Worm (Caenorhabditis elegans) whole organism, late embryonic: Measurements from ENCODE around the gene F44E2.4.
A peak's percentile ranks its signal among the peaks of the same experiment; 100 is the strongest.

Experiments
- C08G9.2 ChIP-seq: sonication (generic microtip); optimal IDR thresholded peaks from 2 replicates; lab custom pipeline; 2016; ENCODE audit warnings: mild to moderate bottlenecking, missing genetic modification characterization, moderate library complexity, missing compliant biosample characterization
- F13H6.1 ChIP-seq: sonication (generic microtip); optimal IDR thresholded peaks from 2 replicates; lab custom pipeline; 2016; ENCODE audit warnings: missing genetic modification characterization, missing compliant biosample characterization
- K02D7.2 ChIP-seq: sonication (generic microtip); optimal IDR thresholded peaks from 2 replicates; lab custom pipeline; 2017; ENCODE audit warnings: mild to moderate bottlenecking, missing genetic modification characterization, missing compliant biosample characterization
- T23F11.4 ChIP-seq: fragments of 200-800 bp; sonication (Bioruptor generic); optimal IDR thresholded peaks from 2 replicates; lab custom pipeline; 2018; ENCODE audit warnings: mild to moderate bottlenecking, missing genetic modification characterization, missing compliant biosample characterization
- Y22D7AL.16 ChIP-seq: sonication (generic microtip); optimal IDR thresholded peaks from 2 replicates; lab custom pipeline; 2016; ENCODE audit warnings: missing genetic modification characterization, missing compliant biosample characterization
- ceh-14 ChIP-seq: sonication (generic microtip); optimal IDR thresholded peaks from 2 replicates; lab custom pipeline; 2016; ENCODE audit warnings: missing genotype, missing genetic modification characterization, missing compliant biosample characterization
- ceh-19 ChIP-seq: fragments of 200-800 bp; sonication (Bioruptor generic); optimal IDR thresholded peaks from 2 replicates; lab custom pipeline; 2018; ENCODE audit warnings: mild to moderate bottlenecking, missing genetic modification characterization, missing compliant biosample characterization
- ceh-2 ChIP-seq: sonication (generic microtip); optimal IDR thresholded peaks from 2 replicates; lab custom pipeline; 2016; ENCODE audit warnings: missing genotype, missing genetic modification characterization, missing compliant biosample characterization
- ceh-24 ChIP-seq: sonication (generic microtip); optimal IDR thresholded peaks from 2 replicates; lab custom pipeline; 2016; ENCODE audit warnings: mild to moderate bottlenecking, missing genetic modification characterization, missing compliant biosample characterization
- ceh-30 ChIP-seq: fragments of 150-350 bp; optimal IDR thresholded peaks from 2 replicates; lab custom pipeline; 2014; ENCODE audit warnings: missing biosample characterization, missing genetic modification characterization
- ceh-31 ChIP-seq: sonication (generic microtip); optimal IDR thresholded peaks from 2 replicates; lab custom pipeline; 2016; ENCODE audit warnings: missing genetic modification characterization, missing compliant biosample characterization
- ceh-34 ChIP-seq: sonication (generic microtip); optimal IDR thresholded peaks from 2 replicates; lab custom pipeline; 2016; ENCODE audit warnings: mild to moderate bottlenecking, missing genetic modification characterization, missing compliant biosample characterization
- ceh-45 ChIP-seq: fragments of 200-800 bp; sonication (Bioruptor generic); IDR thresholded peaks from 2 replicates; pipeline ENCODE4 v1.3.6; 2022; ENCODE audit warnings: missing genetic modification reagents, missing genetic modification characterization, missing compliant biosample characterization
- ceh-48 ChIP-seq: sonication (generic microtip); optimal IDR thresholded peaks from 2 replicates; lab custom pipeline; 2016; ENCODE audit warnings: missing genetic modification characterization, inconsistent platforms, missing compliant biosample characterization
- ceh-6 ChIP-seq: fragments of 200-800 bp; sonication (Bioruptor generic); optimal IDR thresholded peaks from 2 replicates; lab custom pipeline; 2018; ENCODE audit warnings: mild to moderate bottlenecking, missing genetic modification characterization, missing compliant biosample characterization
- che-1 ChIP-seq: sonication (generic microtip); optimal IDR thresholded peaks from 2 replicates; lab custom pipeline; 2016; ENCODE audit warnings: mild to moderate bottlenecking, missing genetic modification characterization, missing compliant biosample characterization
- dmd-4 ChIP-seq: sonication (generic microtip); optimal IDR thresholded peaks from 2 replicates; lab custom pipeline; 2016; ENCODE audit warnings: borderline replicate concordance, missing genetic modification characterization, missing compliant biosample characterization
- dve-1 ChIP-seq: sonication (generic microtip); optimal IDR thresholded peaks from 2 replicates; lab custom pipeline; 2017; ENCODE audit warnings: antibody characterized with exemption, mild to moderate bottlenecking, missing genetic modification characterization, missing compliant biosample characterization
- elt-2 ChIP-seq: sonication (generic microtip); optimal IDR thresholded peaks from 2 replicates; lab custom pipeline; 2016; ENCODE audit warnings: missing genetic modification reagents, missing genetic modification characterization, missing compliant biosample characterization
- elt-4 ChIP-seq: sonication (generic microtip); optimal IDR thresholded peaks from 2 replicates; lab custom pipeline; 2016; ENCODE audit warnings: missing genetic modification characterization, missing compliant biosample characterization
- ets-4 ChIP-seq: sonication (generic microtip); optimal IDR thresholded peaks from 2 replicates; lab custom pipeline; 2016; ENCODE audit warnings: missing genetic modification characterization, missing compliant biosample characterization
- fax-1 ChIP-seq: sonication (generic microtip); optimal IDR thresholded peaks from 2 replicates; lab custom pipeline; 2016; ENCODE audit warnings: missing genotype, missing genetic modification characterization, missing compliant biosample characterization
- fkh-10 ChIP-seq: fragments of 150-350 bp; optimal IDR thresholded peaks from 2 replicates; lab custom pipeline; 2014; ENCODE audit warnings: missing biosample characterization, missing genetic modification reagents, missing genetic modification characterization
- gmeb-2 ChIP-seq: sonication (generic microtip); optimal IDR thresholded peaks from 2 replicates; lab custom pipeline; 2016; ENCODE audit warnings: missing genetic modification characterization, inconsistent platforms, missing compliant biosample characterization
- hlh-13 ChIP-seq: fragments of 200-800 bp; sonication (Bioruptor generic); optimal IDR thresholded peaks from 2 replicates; lab custom pipeline; 2018; ENCODE audit warnings: mild to moderate bottlenecking, missing genetic modification characterization, missing compliant biosample characterization
- hlh-30 ChIP-seq: sonication (generic microtip); optimal IDR thresholded peaks from 2 replicates; lab custom pipeline; 2017; ENCODE audit warnings: antibody characterized with exemption, missing genetic modification characterization, missing compliant biosample characterization; ENCODE audit not compliant: insufficient read depth
- hlh-6 ChIP-seq: sonication (generic microtip); optimal IDR thresholded peaks from 2 replicates; lab custom pipeline; 2016; ENCODE audit warnings: missing genotype, missing genetic modification characterization, missing compliant biosample characterization
- hlh-8 ChIP-seq: sonication (generic microtip); optimal IDR thresholded peaks from 2 replicates; lab custom pipeline; 2016; ENCODE audit warnings: missing genotype, missing genetic modification characterization, missing compliant biosample characterization
- lim-6 ChIP-seq: sonication (generic microtip); optimal IDR thresholded peaks from 2 replicates; lab custom pipeline; 2016; ENCODE audit warnings: missing genetic modification characterization, missing compliant biosample characterization
- lin-11 ChIP-seq: fragments of 200-800 bp; sonication (Bioruptor generic); optimal IDR thresholded peaks from 2 replicates; lab custom pipeline; 2018; ENCODE audit warnings: mild to moderate bottlenecking, missing genetic modification characterization, missing compliant biosample characterization
- madf-2 ChIP-seq: sonication (generic microtip); optimal IDR thresholded peaks from 2 replicates; lab custom pipeline; 2017; ENCODE audit warnings: missing genetic modification characterization, missing compliant biosample characterization
- mec-3 ChIP-seq: sonication (generic microtip); optimal IDR thresholded peaks from 2 replicates; lab custom pipeline; 2016; ENCODE audit warnings: borderline replicate concordance, missing genetic modification characterization, missing compliant biosample characterization
- nfya-1 ChIP-seq: sonication (generic microtip); optimal IDR thresholded peaks from 2 replicates; lab custom pipeline; 2017; ENCODE audit warnings: missing genetic modification characterization, mild to moderate bottlenecking, missing compliant biosample characterization, antibody characterized with exemption, moderate library complexity
- npax-4 ChIP-seq: sonication (generic microtip); optimal IDR thresholded peaks from 2 replicates; lab custom pipeline; 2016; ENCODE audit warnings: missing genetic modification characterization, missing compliant biosample characterization
- odd-2 ChIP-seq: sonication (generic microtip); optimal IDR thresholded peaks from 2 replicates; lab custom pipeline; 2017; ENCODE audit warnings: antibody characterized with exemption, mild to moderate bottlenecking, missing genetic modification characterization, missing compliant biosample characterization
- pag-3 ChIP-seq: sonication (generic microtip); optimal IDR thresholded peaks from 2 replicates; lab custom pipeline; 2016; ENCODE audit warnings: missing compliant biosample characterization, missing genetic modification characterization, borderline replicate concordance
- pat-9 ChIP-seq: fragments of 200-800 bp; sonication (Bioruptor generic); optimal IDR thresholded peaks from 2 replicates; lab custom pipeline; 2018; ENCODE audit warnings: mild to moderate bottlenecking, missing genetic modification characterization, moderate library complexity, missing compliant biosample characterization
- pax-1 ChIP-seq: fragments of 150-350 bp; optimal IDR thresholded peaks from 2 replicates; lab custom pipeline; 2014; ENCODE audit warnings: missing biosample characterization, missing genetic modification characterization
- pha-2 ChIP-seq: sonication (generic microtip); optimal IDR thresholded peaks from 2 replicates; lab custom pipeline; 2017; ENCODE audit warnings: mild to moderate bottlenecking, missing genetic modification characterization, missing compliant biosample characterization
- pha-4 ChIP-seq: fragments of 150-350 bp; optimal IDR thresholded peaks from 2 replicates; lab custom pipeline; 2018; ENCODE audit warnings: missing biosample characterization, missing genetic modification reagents, missing genetic modification characterization
- ref-2 ChIP-seq: sonication (generic microtip); optimal IDR thresholded peaks from 2 replicates; lab custom pipeline; 2016; ENCODE audit warnings: missing genetic modification characterization, missing compliant biosample characterization
- rnt-1 ChIP-seq: sonication (generic microtip); optimal IDR thresholded peaks from 2 replicates; lab custom pipeline; 2016; ENCODE audit warnings: missing genetic modification characterization, missing compliant biosample characterization
- sdc-2 ChIP-seq: sonication (generic microtip); optimal IDR thresholded peaks from 2 replicates; lab custom pipeline; 2016; ENCODE audit warnings: missing genotype, missing genetic modification characterization, missing compliant biosample characterization
- sox-4 ChIP-seq: sonication (generic microtip); optimal IDR thresholded peaks from 2 replicates; lab custom pipeline; 2017; ENCODE audit warnings: mild to moderate bottlenecking, missing genetic modification characterization, inconsistent platforms, missing compliant biosample characterization
- syd-9 ChIP-seq: sonication (generic microtip); optimal IDR thresholded peaks from 2 replicates; lab custom pipeline; 2016; ENCODE audit warnings: mild to moderate bottlenecking, missing genetic modification characterization, moderate library complexity, missing compliant biosample characterization
- tbx-2 ChIP-seq: sonication (generic microtip); optimal IDR thresholded peaks from 2 replicates; lab custom pipeline; 2016; ENCODE audit warnings: missing genetic modification characterization, missing compliant biosample characterization
- tbx-7 ChIP-seq: sonication (generic microtip); optimal IDR thresholded peaks from 2 replicates; lab custom pipeline; 2016; ENCODE audit warnings: missing genotype, missing genetic modification characterization, missing compliant biosample characterization
- ttx-3 ChIP-seq: sonication (generic microtip); optimal IDR thresholded peaks from 2 replicates; lab custom pipeline; 2016; ENCODE audit warnings: missing genetic modification reagents, missing genetic modification characterization, missing compliant biosample characterization
- unc-42 ChIP-seq: sonication (generic microtip); optimal IDR thresholded peaks from 2 replicates; lab custom pipeline; 2016; ENCODE audit warnings: missing genotype, missing genetic modification characterization, missing compliant biosample characterization
- ztf-16 ChIP-seq: sonication (generic microtip); optimal IDR thresholded peaks from 2 replicates; lab custom pipeline; 2017; ENCODE audit warnings: missing genetic modification characterization, missing compliant biosample characterization

Gene F44E2.4

ce11 chrIII:8838075-8838474, at the start of gene F44E2.4:
TSS of gene F44E2.4 (minus strand) at chrIII:8838424.
- TF ChIP-seq pax-1 (tag; lab: Kevin White, UChicago) (no peak), rnt-1 (tag; lab: Kevin White, UChicago) (peak; percentile 1)

ce11 chrIII:8887184-8887801, 49.1 kb upstream of the F44E2.4 start, which contains the start of gene famh-136:
TSS of gene famh-136 (plus strand) at chrIII:8887751.
- TF ChIP-seq ceh-34 (no peak), dmd-4 (tag; lab: Kevin White, UChicago) (no peak), hlh-8 (tag; lab: Kevin White, UChicago) (no peak), che-1 (tag; lab: Kevin White, UChicago) (no peak), fax-1 (tag; lab: Kevin White, UChicago) (peak; percentile 7), sox-4 (tag; lab: Kevin White, UChicago) (peak; percentile 57), ceh-48 (tag; lab: Kevin White, UChicago) (peak; percentile 17), dve-1 (tag; lab: Kevin White, UChicago) (peak; percentile 39), ceh-45 (GFP tag; lab: Robert Waterston, UW) (0 out of 2 replicates have a peak, but pooled peaks have one; percentile 31), pha-4 (no peak), ceh-31 (tag; lab: Kevin White, UChicago) (peak; percentile 20), rnt-1 (tag; lab: Kevin White, UChicago) (no peak), pax-1 (tag; lab: Kevin White, UChicago) (no peak), pag-3 (no peak), C08G9.2 (tag; lab: Kevin White, UChicago) (no peak), npax-4 (tag; lab: Kevin White, UChicago) (no peak), mec-3 (tag; lab: Kevin White, UChicago) (no peak), odd-2 (tag; lab: Kevin White, UChicago) (no peak), elt-4 (tag; lab: Kevin White, UChicago) (no peak), unc-42 (tag; lab: Kevin White, UChicago) (peak; percentile 65), ceh-24 (tag; lab: Kevin White, UChicago) (no peak), pat-9 (tag; lab: Kevin White, UChicago) (no peak), T23F11.4 (GFP tag; lab: Kevin White, UChicago) (no peak), Y22D7AL.16 (tag; lab: Kevin White, UChicago) (no peak), ceh-19 (GFP tag; lab: Kevin White, UChicago) (no peak), ceh-30 (tag; lab: Kevin White, UChicago) (no peak), pha-2 (tag; lab: Kevin White, UChicago) (no peak), syd-9 (no peak), hlh-13 (no peak), gmeb-2 (tag; lab: Kevin White, UChicago) (peak; percentile 35), ceh-14 (tag; lab: Kevin White, UChicago) (peak; percentile 78), sdc-2 (tag; lab: Kevin White, UChicago) (peak; percentile 17), fkh-10 (no peak), tbx-7 (tag; lab: Kevin White, UChicago) (no peak), K02D7.2 (tag; lab: Kevin White, UChicago) (peak; percentile 9), madf-2 (tag; lab: Kevin White, UChicago) (no peak), hlh-6 (tag; lab: Kevin White, UChicago) (no peak), ets-4 (no peak), lim-6 (no peak), hlh-30 (tag; lab: Kevin White, UChicago) (no peak), elt-2 (tag; lab: Kevin White, UChicago) (peak; percentile 75), nfya-1 (tag; lab: Kevin White, UChicago) (peak; percentile 59), ref-2 (tag; lab: Kevin White, UChicago) (no peak), ceh-2 (no peak), lin-11 (tag; lab: Kevin White, UChicago) (peak; percentile 26), tbx-2 (tag; lab: Kevin White, UChicago) (peak; percentile 36), F13H6.1 (tag; lab: Kevin White, UChicago) (no peak), ztf-16 (tag; lab: Kevin White, UChicago) (no peak), ttx-3 (tag; lab: Kevin White, UChicago) (peak; percentile 26), ceh-6 (GFP tag; lab: Kevin White, UChicago) (no peak)
